Fruit fly (Drosophila melanogaster) whole organism, embryonic: ENCODE measurements around the gene CG8677.

Source experiments
- Adf1 ChIP-seq: fragments of 200-800 bp; sonication (Bioruptor generic); IDR thresholded peaks from 2 replicates; pipeline ENCODE4 v1.3.6; 2022; ENCODE audit warnings: missing biosample characterization, missing genetic modification characterization
- CG10147 ChIP-seq: fragments of 200-800 bp; sonication (Bioruptor generic); optimal IDR thresholded peaks from 2 replicates; lab custom pipeline; 2019; ENCODE audit warnings: missing biosample characterization, mild to moderate bottlenecking, missing genetic modification characterization, moderate library complexity
- CG10321 ChIP-seq: fragments of 200-800 bp; sonication (Bioruptor generic); IDR thresholded peaks from 2 replicates; pipeline ENCODE4 v1.3.6; 2022; ENCODE audit warnings: missing biosample characterization, missing genetic modification characterization
- CG10979 ChIP-seq: fragments of 200-800 bp; sonication (Bioruptor generic); optimal IDR thresholded peaks from 2 replicates; lab custom pipeline; 2018; ENCODE audit warnings: missing biosample characterization, mild to moderate bottlenecking, missing genetic modification characterization, moderate library complexity
- CG11504 ChIP-seq: fragments of 200-800 bp; sonication (Bioruptor generic); optimal IDR thresholded peaks from 3 replicates; lab custom pipeline; 2019; ENCODE audit warnings: missing biosample characterization, mild to moderate bottlenecking, missing genetic modification characterization, moderate library complexity
- CG12236 ChIP-seq: fragments of 200-800 bp; sonication (Bioruptor generic); optimal IDR thresholded peaks from 2 replicates; lab custom pipeline; 2016; ENCODE audit warnings: missing biosample characterization, missing genetic modification characterization
- CG13894 ChIP-seq: fragments of 200-800 bp; sonication (Bioruptor generic); optimal IDR thresholded peaks from 3 replicates; lab custom pipeline; 2018; ENCODE audit warnings: missing biosample characterization, mild to moderate bottlenecking, missing genetic modification characterization, moderate library complexity
- CG14441 ChIP-seq: fragments of 200-800 bp; sonication (Bioruptor generic); IDR thresholded peaks from 2 replicates; pipeline ENCODE4 v1.3.6; 2022; ENCODE audit warnings: missing biosample characterization, missing genetic modification characterization
- CG15479 ChIP-seq: fragments of 200-800 bp; sonication (Bioruptor generic); optimal IDR thresholded peaks from 3 replicates; lab custom pipeline; 2019; ENCODE audit warnings: missing biosample characterization, mild to moderate bottlenecking, missing genetic modification characterization, moderate library complexity
- CG15514 ChIP-seq: fragments of 200-800 bp; sonication (Bioruptor generic); optimal IDR thresholded peaks from 3 replicates; lab custom pipeline; 2017; ENCODE audit warnings: missing biosample characterization, missing genetic modification characterization, mild to moderate bottlenecking, moderate library complexity, missing genetic modification reagents
- CG1603 ChIP-seq: fragments of 200-800 bp; sonication (Bioruptor generic); optimal IDR thresholded peaks from 2 replicates; lab custom pipeline; 2019; ENCODE audit warnings: missing biosample characterization, mild to moderate bottlenecking, missing genetic modification characterization, moderate library complexity
- CG17328 ChIP-seq: fragments of 200-800 bp; sonication (Bioruptor generic); IDR thresholded peaks from 2 replicates; pipeline ENCODE4 v1.3.6; 2022; ENCODE audit warnings: missing biosample characterization, missing genetic modification characterization
- CG17829 ChIP-seq: fragments of 200-800 bp; optimal IDR thresholded peaks from 2 replicates; lab custom pipeline; 2019; ENCODE audit warnings: missing biosample characterization, mild to moderate bottlenecking, missing genetic modification characterization, moderate library complexity
- CG2199 ChIP-seq: fragments of 200-800 bp; sonication (Bioruptor generic); IDR thresholded peaks from 3 replicates; pipeline ENCODE4 v1.3.6; 2022; ENCODE audit warnings: missing biosample characterization, missing genetic modification characterization
- CG30020 ChIP-seq: fragments of 200-800 bp; optimal IDR thresholded peaks from 2 replicates; lab custom pipeline; 2019; ENCODE audit warnings: missing biosample characterization, mild to moderate bottlenecking, missing genetic modification characterization, moderate library complexity
- CG3163 ChIP-seq: fragments of 200-800 bp; sonication (Bioruptor generic); optimal IDR thresholded peaks from 3 replicates; lab custom pipeline; 2016; ENCODE audit warnings: missing biosample characterization, missing genetic modification characterization
- CG32767 ChIP-seq: fragments of 200-800 bp; sonication (Bioruptor generic); IDR thresholded peaks from 2 replicates; pipeline ENCODE4 v1.3.6; 2022; ENCODE audit warnings: missing biosample characterization, missing genetic modification characterization
- CG34376 ChIP-seq: fragments of 200-800 bp; sonication (Bioruptor generic); optimal IDR thresholded peaks from 2 replicates; lab custom pipeline; 2018; ENCODE audit warnings: missing biosample characterization, mild to moderate bottlenecking, missing genetic modification characterization
- CG4707 ChIP-seq: fragments of 200-800 bp; sonication (Bioruptor generic); optimal IDR thresholded peaks from 2 replicates; lab custom pipeline; 2018; ENCODE audit warnings: missing biosample characterization, mild to moderate bottlenecking, missing genetic modification characterization, moderate library complexity
- CG7987 ChIP-seq: fragments of 200-800 bp; sonication (Bioruptor generic); optimal IDR thresholded peaks from 2 replicates; lab custom pipeline; 2018; ENCODE audit warnings: missing biosample characterization, mild to moderate bottlenecking, missing genetic modification characterization, moderate library complexity
- CG8359 ChIP-seq: fragments of 200-800 bp; sonication (Bioruptor generic); optimal IDR thresholded peaks from 2 replicates; lab custom pipeline; 2017; ENCODE audit warnings: missing biosample characterization, mild to moderate bottlenecking, missing genetic modification characterization, borderline replicate concordance
- CG8765 ChIP-seq: fragments of 200-800 bp; sonication (Bioruptor generic); IDR thresholded peaks from 2 replicates; pipeline ENCODE4 v1.3.6; 2022; ENCODE audit warnings: missing biosample characterization, missing genetic modification characterization
- Eip74EF ChIP-seq, 2 experiments: fragments of 200-800 bp in 1 of 2; fragments of >200 bp in 1 of 2; sonication (Bioruptor generic) in 1 of 2; optimal IDR thresholded peaks; 2 replicates each; lab custom pipeline; 2017 to 2019; ENCODE audit warnings: missing biosample characterization in 2 of 2, missing genetic modification characterization in 2 of 2, mild to moderate bottlenecking in 1 of 2, moderate library complexity in 1 of 2
- GATAe ChIP-seq: fragments of 200-800 bp; sonication (Bioruptor generic); conservative IDR thresholded peaks from 2 replicates; pipeline ENCODE4 v1.3.6; 2022; ENCODE audit warnings: missing biosample characterization, missing genetic modification characterization
- MBD-R2 ChIP-seq: fragments of 200-800 bp; sonication (Bioruptor generic); IDR thresholded peaks from 2 replicates; pipeline ENCODE4 v1.3.6; 2022; ENCODE audit warnings: missing biosample characterization, missing genetic modification characterization
- NC2α ChIP-seq: fragments of 200-800 bp; sonication (Bioruptor generic); optimal IDR thresholded peaks from 2 replicates; lab custom pipeline; 2016; ENCODE audit warnings: missing biosample characterization, missing genetic modification characterization
- Nf-YC ChIP-seq: fragments of 200-800 bp; optimal IDR thresholded peaks from 3 replicates; lab custom pipeline; 2019; ENCODE audit warnings: missing biosample characterization, mild to moderate bottlenecking, missing genetic modification characterization, moderate library complexity
- Xrp1 ChIP-seq: fragments of 200-800 bp; sonication (Bioruptor generic); IDR thresholded peaks from 2 replicates; pipeline ENCODE4 v1.3.6; 2022; ENCODE audit warnings: missing biosample characterization, missing genetic modification characterization
- cg ChIP-seq: fragments of 200-800 bp; sonication (Bioruptor generic); optimal IDR thresholded peaks from 3 replicates; lab custom pipeline; 2019; ENCODE audit warnings: missing biosample characterization, mild to moderate bottlenecking, missing genetic modification characterization, moderate library complexity
- chinmo ChIP-seq: fragments of 200-800 bp; sonication (Bioruptor generic); IDR thresholded peaks from 4 replicates; pipeline ENCODE4 v1.3.6; 2022; ENCODE audit warnings: missing biosample characterization, missing genetic modification characterization; ENCODE audit not compliant: partially characterized antibody
- chn ChIP-seq: fragments of 200-800 bp; sonication (Bioruptor generic); optimal IDR thresholded peaks from 2 replicates; lab custom pipeline; 2016; ENCODE audit warnings: missing biosample characterization, missing genetic modification characterization
- ewg ChIP-seq: fragments of 200-800 bp; sonication (Bioruptor generic); optimal IDR thresholded peaks from 3 replicates; lab custom pipeline; 2017; ENCODE audit warnings: mild to moderate bottlenecking, missing biosample characterization, missing genetic modification reagents, missing genetic modification characterization
- ftz-f1 ChIP-seq: fragments of 200-800 bp; sonication (Bioruptor generic); optimal IDR thresholded peaks from 2 replicates; lab custom pipeline; 2016; ENCODE audit warnings: missing biosample characterization, missing genetic modification characterization
- hb ChIP-seq: fragments of 200-800 bp; sonication (Bioruptor generic); IDR thresholded peaks from 3 replicates; pipeline ENCODE4 v1.3.6; 2022; ENCODE audit warnings: missing biosample characterization, missing genetic modification characterization; ENCODE audit not compliant: partially characterized antibody
- hbn ChIP-seq: fragments of 200-800 bp; sonication (Bioruptor generic); IDR thresholded peaks from 2 replicates; pipeline ENCODE4 v1.3.6; 2022; ENCODE audit warnings: missing biosample characterization, missing genetic modification characterization; ENCODE audit not compliant: partially characterized antibody
- hkb ChIP-seq, 2 experiments: fragments of 200-800 bp in 1 of 2; fragments of >200 bp in 1 of 2; sonication (Bioruptor generic) in 1 of 2; IDR thresholded peaks in 1 of 2; optimal IDR thresholded peaks in 1 of 2; 2 replicates each; pipeline versions ENCODE4 v1.3.6 to Lab custom; 2017 to 2022; ENCODE audit warnings: missing biosample characterization in 1 of 2, missing genetic modification characterization in 1 of 2
- jigr1 ChIP-seq: fragments of 200-800 bp; sonication (Bioruptor generic); IDR thresholded peaks from 3 replicates; pipeline ENCODE4 v1.3.6; 2022; ENCODE audit warnings: missing biosample characterization, missing genetic modification characterization
- lilli ChIP-seq: fragments of 200-800 bp; sonication (Bioruptor generic); optimal IDR thresholded peaks from 3 replicates; lab custom pipeline; 2016; ENCODE audit warnings: missing biosample characterization, missing genetic modification characterization
- pros ChIP-seq: fragments of 200-800 bp; sonication (Bioruptor generic); optimal IDR thresholded peaks from 3 replicates; lab custom pipeline; 2019; ENCODE audit warnings: missing biosample characterization, mild to moderate bottlenecking, missing genetic modification characterization, moderate library complexity
- rib ChIP-seq: fragments of 200-800 bp; sonication (Bioruptor generic); IDR thresholded peaks from 2 replicates; pipeline ENCODE4 v1.3.6; 2022; ENCODE audit warnings: missing biosample characterization, missing genetic modification characterization
- sens ChIP-seq: fragments of 200-800 bp; sonication (Bioruptor generic); peaks from one replicate; lab custom pipeline; 2016; ENCODE audit warnings: missing biosample characterization, missing genetic modification characterization
- sob ChIP-seq: fragments of 200-800 bp; sonication (Bioruptor generic); IDR thresholded peaks from 2 replicates; pipeline ENCODE4 v1.3.6; 2022; ENCODE audit warnings: missing biosample characterization, missing genetic modification characterization
- sug ChIP-seq: fragments of 200-800 bp; optimal IDR thresholded peaks from 2 replicates; lab custom pipeline; 2019; ENCODE audit warnings: missing biosample characterization, mild to moderate bottlenecking, missing genetic modification characterization, moderate library complexity

Gene CG8677

dm6 chr2L:21251750-21252149 is 30.6 kb downstream of the CG8677 start (continued):
- TF ChIP-seq sob (GFP tag; lab: Robert Waterston, UW), result no peak
- TF ChIP-seq rib (GFP tag; lab: Robert Waterston, UW), result peak; percentile 61
- peak; percentile 48 for TF ChIP-seq cg (GFP tag; lab: Kevin White, UChicago)
- no peak for TF ChIP-seq hbn (GFP tag; lab: Robert Waterston, UW)
- peak; percentile 85 for TF ChIP-seq ftz-f1 (GFP tag; lab: Kevin White, UChicago)
- TF ChIP-seq Xrp1 (GFP tag; lab: Robert Waterston, UW), result 0 out of 2 replicates have a peak, but pooled peaks have one; percentile 23
- TF ChIP-seq Adf1, result peak; percentile 12; the same call in 1 of the 2 replicates
- no peak for TF ChIP-seq CG10979
- no peak for TF ChIP-seq chn (GFP tag; lab: Kevin White, UChicago)
- no peak for TF ChIP-seq CG30020 (tag; lab: Kevin White, UChicago)
- TF ChIP-seq sug (tag; lab: Kevin White, UChicago), result peak; percentile 36
- peak; percentile 42 for TF ChIP-seq CG11504 (tag; lab: Kevin White, UChicago)
- TF ChIP-seq CG15514 (GFP tag; lab: Kevin White, UChicago), result peak; percentile 94
- peak; percentile 48 for TF ChIP-seq CG13894
- TF ChIP-seq GATAe (GFP tag; lab: Robert Waterston, UW), result no peak
- peak; percentile 42 for TF ChIP-seq sens (GFP tag; lab: Kevin White, UChicago)
- TF ChIP-seq MBD-R2 (GFP tag; lab: Robert Waterston, UW), result 0 out of 2 replicates have a peak, but pooled peaks have one; percentile 16
- no peak for TF ChIP-seq CG10147 (GFP tag; lab: Kevin White, UChicago)
- TF ChIP-seq NC2α (GFP tag; lab: Kevin White, UChicago), result no peak
- peak; percentile 89 for TF ChIP-seq pros
- TF ChIP-seq CG2199, result peak; percentile 95
- TF ChIP-seq lilli (GFP tag; lab: Kevin White, UChicago), result no peak
- TF ChIP-seq CG34376 (GFP tag; lab: Kevin White, UChicago), result peak; percentile 14
- TF ChIP-seq CG32767 (GFP tag; lab: Robert Waterston, UW), result peak; percentile 56; the same call in 1 of the 2 replicates
- no peak for TF ChIP-seq CG17328
- peak; percentile 38 for TF ChIP-seq Nf-YC (tag; lab: Kevin White, UChicago)
- TF ChIP-seq CG17829 (tag; lab: Kevin White, UChicago), result no peak
- no peak for TF ChIP-seq CG12236 (GFP tag; lab: Kevin White, UChicago)
- TF ChIP-seq jigr1 (GFP tag; lab: Robert Waterston, UW), result no peak
- TF ChIP-seq hkb (optimal IDR thresholded peaks at IDR 0.05; lab: Kevin White, UChicago), result no peak
- peak; percentile 28; the same call in 1 of the 2 replicates for TF ChIP-seq hkb (GFP tag; IDR thresholded peaks at IDR 0.05; lab: Robert Waterston, UW)
- TF ChIP-seq ewg (GFP tag; lab: Kevin White, UChicago), result peak; percentile 54
- TF ChIP-seq CG1603, result peak; percentile 1
- no peak for TF ChIP-seq CG8765
- TF ChIP-seq CG14441, result peak; percentile 23; the same call in 1 of the 2 replicates
- no peak for TF ChIP-seq CG4707 (GFP tag; lab: Kevin White, UChicago)
- peak in 1 of 2 experiments; percentile 7 for TF ChIP-seq Eip74EF (GFP tag; optimal IDR thresholded peaks at IDR 0.05; lab: Kevin White, UChicago)
- no peak for TF ChIP-seq CG8359
- TF ChIP-seq hb, result no peak
- TF ChIP-seq CG15479 (GFP tag; lab: Kevin White, UChicago), result peak; percentile 51
- peak; percentile 27 for TF ChIP-seq CG7987
- TF ChIP-seq chinmo, result peak; percentile 92
- peak; percentile 83 for TF ChIP-seq CG10321 (GFP tag; lab: Robert Waterston, UW)
- TF ChIP-seq CG3163 (GFP tag; lab: Kevin White, UChicago), result peak; percentile 5
- TF ChIP-seq, all 482 proteins: peak for 39
